Fruit fly (Drosophila melanogaster) whole organism, prepupa: ENCODE measurements around the gene Sry-alpha.

Experiments
- CG16779 ChIP-seq: fragments of 200-800 bp; sonication (Bioruptor generic); optimal IDR thresholded peaks from 3 replicates; lab custom pipeline; 2017; ENCODE audit warnings: missing biosample characterization, mild to moderate bottlenecking, missing genetic modification characterization
- CG6808 ChIP-seq: fragments of 200-800 bp; sonication (Bioruptor generic); optimal IDR thresholded peaks from 3 replicates; lab custom pipeline; 2017; ENCODE audit warnings: missing biosample characterization, missing genetic modification characterization, mild to moderate bottlenecking, moderate library complexity, missing genetic modification reagents
- Ets21C ChIP-seq: fragments of 200-800 bp; sonication (Bioruptor generic); optimal IDR thresholded peaks from 3 replicates; lab custom pipeline; 2016; ENCODE audit warnings: missing biosample characterization, missing genetic modification characterization
- Ets96B ChIP-seq: fragments of 200-800 bp; optimal IDR thresholded peaks from 2 replicates; lab custom pipeline; 2019; ENCODE audit warnings: missing biosample characterization, mild to moderate bottlenecking, missing genetic modification characterization, moderate library complexity
- Hr39 ChIP-seq: fragments of 200-800 bp; sonication (Bioruptor generic); optimal IDR thresholded peaks from 2 replicates; lab custom pipeline; 2016; ENCODE audit warnings: missing biosample characterization, missing genetic modification characterization
- Sox102F ChIP-seq: fragments of 200-800 bp; sonication (Bioruptor generic); optimal IDR thresholded peaks from 2 replicates; lab custom pipeline; 2016; ENCODE audit warnings: missing biosample characterization, mild to moderate bottlenecking, missing genetic modification characterization
- eg ChIP-seq: fragments of 200-800 bp; sonication (Bioruptor generic); IDR thresholded peaks from 3 replicates; pipeline ENCODE4 v1.3.6; 2022; ENCODE audit warnings: missing biosample characterization, missing genetic modification characterization
- salr ChIP-seq, 2 experiments: fragments of 200-800 bp; sonication (Bioruptor generic); optimal IDR thresholded peaks; 3 replicates each; lab custom pipeline; 2016 to 2018; ENCODE audit warnings: missing biosample characterization in 2 of 2, missing genetic modification characterization in 2 of 2, mild to moderate bottlenecking in 1 of 2

- TF ChIP-seq Sox102F (GFP tag; lab: Kevin White, UChicago): no peak
- TF ChIP-seq CG6808: no peak
- TF ChIP-seq eg (GFP tag; lab: Robert Waterston, UW): no peak
- TF ChIP-seq salr (GFP tag; optimal IDR thresholded peaks at IDR 0.05; lab: Kevin White, UChicago): no peak
- TF ChIP-seq CG16779 (tag; lab: Kevin White, UChicago): no peak
- TF ChIP-seq Hr39 (GFP tag; lab: Kevin White, UChicago): no peak
- TF ChIP-seq Ets96B (tag; lab: Kevin White, UChicago): no peak
- no peak for TF ChIP-seq Ets21C
Observed at dm6 chr3R:29999495-29999894, 40.0 kb upstream of the Sry-alpha start, which contains the start of gene CG34298.
